Worm (Caenorhabditis elegans) whole organism, L1 larva: ENCODE measurements around the gene Y43F8B.17.

Experiments used
- C04F5.9 ChIP-seq: sonication (generic microtip); optimal IDR thresholded peaks from 2 replicates; lab custom pipeline; 2016; ENCODE audit warnings: missing genetic modification characterization, missing compliant biosample characterization
- ces-1 ChIP-seq: fragments of 150-350 bp; optimal IDR thresholded peaks from 2 replicates; lab custom pipeline; 2014; ENCODE audit warnings: missing biosample characterization, missing genetic modification reagents, missing genetic modification characterization
- lin-39 ChIP-seq: fragments of 150-350 bp; optimal IDR thresholded peaks from 2 replicates; lab custom pipeline; 2014; ENCODE audit warnings: missing biosample characterization, missing genetic modification reagents, missing genetic modification characterization
- nhr-28 ChIP-seq: fragments of 150-350 bp; optimal IDR thresholded peaks from 2 replicates; lab custom pipeline; 2014; ENCODE audit warnings: missing biosample characterization, missing genetic modification characterization

- TF ChIP-seq nhr-28 (no peak), C04F5.9 (tag; lab: Kevin White, UChicago) (no peak), ces-1 (GFP tag; lab: Kevin White, UChicago) (no peak), lin-39 (tag; lab: Kevin White, UChicago) (no peak)
These were observed 11.1 kb downstream of the Y43F8B.17 start, which contains the start of gene scl-21 for ce11 chrV:19495587-19495986.
